Worm (Caenorhabditis elegans) whole organism, young adult: Measurements from ENCODE around the gene F09C8.1.

Experiments used
- B0035.1 ChIP-seq: sonication (generic microtip); optimal IDR thresholded peaks from 2 replicates; lab custom pipeline; 2016; ENCODE audit warnings: missing genetic modification characterization, mild to moderate bottlenecking, missing compliant biosample characterization, missing genotype, missing genetic modification reagents
- C06A6.2 ChIP-seq: fragments of 200-800 bp; sonication (Bioruptor generic); conservative IDR thresholded peaks from 2 replicates; pipeline ENCODE4 v1.3.6; 2022; ENCODE audit warnings: missing genetic modification characterization, missing compliant biosample characterization
- D2030.7 ChIP-seq: fragments of 200-800 bp; sonication (Bioruptor generic); IDR thresholded peaks from 2 replicates; pipeline ENCODE4 v1.3.6; 2022; ENCODE audit warnings: missing genetic modification reagents, missing genetic modification characterization, missing compliant biosample characterization
- F10E7.11 ChIP-seq: sonication (generic microtip); optimal IDR thresholded peaks from 2 replicates; lab custom pipeline; 2017; ENCODE audit warnings: mild to moderate bottlenecking, missing genetic modification characterization, moderate library complexity, missing compliant biosample characterization
- F39B2.1 ChIP-seq: fragments of 200-800 bp; sonication (Bioruptor generic); IDR thresholded peaks from 2 replicates; pipeline ENCODE4 v1.3.6; 2022; ENCODE audit warnings: missing genetic modification reagents, missing genetic modification characterization, missing compliant biosample characterization
- F49E8.2 ChIP-seq: sonication (generic microtip); optimal IDR thresholded peaks from 3 replicates; lab custom pipeline; 2017; ENCODE audit warnings: missing genetic modification characterization, mild to moderate bottlenecking, missing compliant biosample characterization, antibody characterized with exemption, moderate library complexity; ENCODE audit not compliant: insufficient read depth
- F52B5.7 ChIP-seq: sonication (generic microtip); optimal IDR thresholded peaks from 2 replicates; lab custom pipeline; 2016; ENCODE audit warnings: mild to moderate bottlenecking, missing genetic modification characterization, missing compliant biosample characterization
- Y56A3A.18 ChIP-seq: fragments of 200-800 bp; sonication (Bioruptor generic); IDR thresholded peaks from 2 replicates; pipeline ENCODE4 v1.3.6; 2022; ENCODE audit warnings: missing genetic modification reagents, missing genetic modification characterization, missing compliant biosample characterization
- ZK185.1 ChIP-seq: sonication (generic microtip); optimal IDR thresholded peaks from 2 replicates; lab custom pipeline; 2016; ENCODE audit warnings: mild to moderate bottlenecking, missing genetic modification characterization, missing compliant biosample characterization; ENCODE audit not compliant: poor library complexity, severe bottlenecking
- ama-1 ChIP-seq, 3 experiments: fragments of 150-350 bp in 1 of 3; sonication (generic microtip) in 2 of 3; optimal IDR thresholded peaks; 2 replicates each; lab custom pipeline; 2014 to 2018; ENCODE audit warnings: missing biosample characterization in 2 of 3, missing genetic modification characterization in 2 of 3, missing genetic modification reagents in 2 of 3
- aptf-2 ChIP-seq: fragments of 200-800 bp; sonication (Bioruptor generic); conservative IDR thresholded peaks from 2 replicates; pipeline ENCODE4 v1.3.6; 2022; ENCODE audit warnings: missing genetic modification reagents, missing genetic modification characterization, missing compliant biosample characterization
- aptf-3 ChIP-seq: fragments of 200-800 bp; sonication (Bioruptor generic); IDR thresholded peaks from 2 replicates; pipeline ENCODE4 v1.3.6; 2022; ENCODE audit warnings: missing genetic modification characterization, missing compliant biosample characterization
- bed-2 ChIP-seq: fragments of 200-800 bp; sonication (Bioruptor generic); IDR thresholded peaks from 2 replicates; pipeline ENCODE4 v1.3.6; 2022; ENCODE audit warnings: missing genetic modification reagents, missing genetic modification characterization, missing compliant biosample characterization
- ceh-58 ChIP-seq: fragments of 200-800 bp; sonication (Bioruptor generic); IDR thresholded peaks from 2 replicates; pipeline ENCODE4 v1.3.6; 2022; ENCODE audit warnings: missing genetic modification characterization, missing compliant biosample characterization
- chd-7 ChIP-seq: sonication (generic microtip); optimal IDR thresholded peaks from 2 replicates; lab custom pipeline; 2016; ENCODE audit warnings: mild to moderate bottlenecking, missing genetic modification characterization, moderate library complexity, missing compliant biosample characterization
- die-1 ChIP-seq: sonication (generic microtip); optimal IDR thresholded peaks from 2 replicates; lab custom pipeline; 2016; ENCODE audit warnings: missing genotype, mild to moderate bottlenecking, missing genetic modification characterization, missing compliant biosample characterization
- dox-1 ChIP-seq: fragments of 200-800 bp; sonication (Bioruptor generic); IDR thresholded peaks from 2 replicates; pipeline ENCODE4 v1.3.6; 2022; ENCODE audit warnings: missing genetic modification reagents, missing genetic modification characterization, missing compliant biosample characterization
- dpff-1 ChIP-seq: sonication (generic microtip); optimal IDR thresholded peaks from 2 replicates; lab custom pipeline; 2017; ENCODE audit warnings: mild to moderate bottlenecking, missing genetic modification characterization, missing compliant biosample characterization
- egl-18 ChIP-seq: fragments of 200-800 bp; sonication (Bioruptor generic); IDR thresholded peaks from 2 replicates; pipeline ENCODE4 v1.3.6; 2022; ENCODE audit warnings: missing genetic modification reagents, missing genetic modification characterization, missing compliant biosample characterization
- egl-44 ChIP-seq: fragments of 200-800 bp; sonication (Bioruptor generic); IDR thresholded peaks from 2 replicates; pipeline ENCODE4 v1.3.6; 2022; ENCODE audit warnings: missing genetic modification reagents, missing genetic modification characterization, missing compliant biosample characterization
- egrh-3 ChIP-seq: fragments of 200-800 bp; sonication (Bioruptor generic); IDR thresholded peaks from 2 replicates; pipeline ENCODE4 v1.3.6; 2022; ENCODE audit warnings: missing genetic modification reagents, missing genetic modification characterization, missing compliant biosample characterization
- gei-17 ChIP-seq: fragments of 200-800 bp; sonication (Bioruptor generic); optimal IDR thresholded peaks from 2 replicates; lab custom pipeline; 2018; ENCODE audit warnings: mild to moderate bottlenecking, missing genetic modification characterization, missing compliant biosample characterization
- hlh-12 ChIP-seq: sonication (generic microtip); optimal IDR thresholded peaks from 2 replicates; lab custom pipeline; 2016; ENCODE audit warnings: missing genetic modification characterization, missing compliant biosample characterization
- hrde-1 ChIP-seq: sonication (generic microtip); optimal IDR thresholded peaks from 2 replicates; lab custom pipeline; 2016; ENCODE audit warnings: missing genetic modification characterization, mild to moderate bottlenecking, missing compliant biosample characterization, moderate library complexity, missing genotype, missing genetic modification reagents, borderline replicate concordance
- lag-1 ChIP-seq: fragments of 200-800 bp; sonication (Bioruptor generic); IDR thresholded peaks from 2 replicates; pipeline ENCODE4 v1.3.6; 2022; ENCODE audit warnings: missing genetic modification reagents, missing genetic modification characterization, missing compliant biosample characterization
- let-526 ChIP-seq: fragments of 200-800 bp; sonication (Bioruptor generic); IDR thresholded peaks from 2 replicates; pipeline ENCODE4 v1.3.6; 2022; ENCODE audit warnings: missing genetic modification reagents, missing genetic modification characterization, missing compliant biosample characterization
- lin-35 ChIP-seq, 3 experiments: fragments of 150-350 bp in 2 of 3; sonication (generic microtip) in 1 of 3; optimal IDR thresholded peaks; 2 replicates each; lab custom pipeline; 2014 to 2018; ENCODE audit warnings: missing biosample characterization in 3 of 3, missing genetic modification characterization in 3 of 3, missing genetic modification reagents in 3 of 3
- lin-40 ChIP-seq: sonication (generic microtip); optimal IDR thresholded peaks from 2 replicates; lab custom pipeline; 2016; ENCODE audit warnings: missing genetic modification characterization, mild to moderate bottlenecking, missing compliant biosample characterization, missing genotype, missing genetic modification reagents
- lin-54 ChIP-seq: fragments of 200-800 bp; sonication (Bioruptor generic); optimal IDR thresholded peaks from 2 replicates; lab custom pipeline; 2018; ENCODE audit warnings: mild to moderate bottlenecking, missing genetic modification characterization, missing compliant biosample characterization
- lsy-27 ChIP-seq: sonication (generic microtip); optimal IDR thresholded peaks from 2 replicates; lab custom pipeline; 2017; ENCODE audit warnings: missing genetic modification characterization, mild to moderate bottlenecking, missing compliant biosample characterization, antibody characterized with exemption, missing genotype, borderline replicate concordance; ENCODE audit not compliant: insufficient read depth
- mes-4 ChIP-seq: sonication (generic microtip); optimal IDR thresholded peaks from 2 replicates; lab custom pipeline; 2016; ENCODE audit warnings: missing genotype, missing genetic modification characterization, missing compliant biosample characterization
- nfyb-1 ChIP-seq: fragments of 200-800 bp; sonication (Bioruptor generic); IDR thresholded peaks from 2 replicates; pipeline ENCODE4 v1.3.6; 2022; ENCODE audit warnings: missing genetic modification reagents, missing genetic modification characterization, missing compliant biosample characterization
- nhr-179 ChIP-seq: sonication (generic microtip); optimal IDR thresholded peaks from 2 replicates; lab custom pipeline; 2016; ENCODE audit warnings: mild to moderate bottlenecking, missing genetic modification characterization, missing compliant biosample characterization
- nhr-80 ChIP-seq: sonication (generic microtip); optimal IDR thresholded peaks from 2 replicates; lab custom pipeline; 2016; ENCODE audit warnings: missing genetic modification characterization, missing compliant biosample characterization
- pha-4 ChIP-seq: fragments of 150-350 bp; sonication (generic microtip); optimal IDR thresholded peaks from 2 replicates; lab custom pipeline; 2014; ENCODE audit warnings: missing biosample characterization, missing genetic modification reagents, missing genetic modification characterization
- rec-8 ChIP-seq, 2 experiments: sonication (generic microtip); optimal IDR thresholded peaks; 2 replicates each; lab custom pipeline; 2016; ENCODE audit warnings: mild to moderate bottlenecking in 2 of 2, missing genetic modification characterization in 2 of 2, missing genetic modification reagents in 2 of 2, missing genotype in 2 of 2, missing biosample characterization in 1 of 2, missing compliant biosample characterization in 1 of 2, moderate library complexity in 1 of 2
- rpc-1 ChIP-seq, 2 experiments: fragments of 150-350 bp in 1 of 2; sonication (generic microtip) in 1 of 2; optimal IDR thresholded peaks; 2 replicates each; lab custom pipeline; 2014 to 2018; ENCODE audit warnings: missing biosample characterization in 1 of 2, missing genetic modification characterization in 1 of 2, missing genetic modification reagents in 1 of 2, missing genotype in 1 of 2
- sdz-38 ChIP-seq: sonication (generic microtip); optimal IDR thresholded peaks from 2 replicates; lab custom pipeline; 2016; ENCODE audit warnings: missing genotype, missing genetic modification characterization, missing compliant biosample characterization
- sea-2 ChIP-seq: fragments of 200-800 bp; sonication (Bioruptor generic); IDR thresholded peaks from 2 replicates; pipeline ENCODE4 v1.3.6; 2022; ENCODE audit warnings: missing genetic modification characterization, missing compliant biosample characterization
- snpc-1.1 ChIP-seq: sonication (generic microtip); optimal IDR thresholded peaks from 2 replicates; lab custom pipeline; 2017; ENCODE audit warnings: missing genetic modification characterization, mild to moderate bottlenecking, missing compliant biosample characterization, antibody characterized with exemption, moderate library complexity, missing genotype, missing genetic modification reagents; ENCODE audit not compliant: insufficient read depth
- snpc-4 ChIP-seq, 5 experiments: fragments of 150-350 bp in 1 of 5; sonication (generic microtip) in 4 of 5; optimal IDR thresholded peaks; 2 replicates each; lab custom pipeline; 2014 to 2018; ENCODE audit warnings: missing genetic modification characterization in 5 of 5, missing biosample characterization in 3 of 5, antibody characterized with exemption in 2 of 5, mild to moderate bottlenecking in 2 of 5, missing compliant biosample characterization in 2 of 5, missing genotype in 2 of 5, moderate library complexity in 2 of 5, missing genetic modification reagents in 1 of 5
- tbx-9 ChIP-seq: sonication (generic microtip); optimal IDR thresholded peaks from 2 replicates; lab custom pipeline; 2016; ENCODE audit warnings: borderline replicate concordance, missing genetic modification characterization, inconsistent platforms, missing compliant biosample characterization
- tlf-1 ChIP-seq: fragments of 200-800 bp; sonication (Bioruptor generic); optimal IDR thresholded peaks from 2 replicates; lab custom pipeline; 2018; ENCODE audit warnings: mild to moderate bottlenecking, missing genetic modification characterization, missing compliant biosample characterization
- zfh-2 ChIP-seq: fragments of 200-800 bp; sonication (Bioruptor generic); conservative IDR thresholded peaks from 2 replicates; pipeline ENCODE4 v1.3.6; 2022; ENCODE audit warnings: missing genetic modification reagents, missing genetic modification characterization, missing compliant biosample characterization
- ztf-26 ChIP-seq: sonication (generic microtip); optimal IDR thresholded peaks from 2 replicates; lab custom pipeline; 2017; ENCODE audit warnings: missing genetic modification characterization, missing compliant biosample characterization

The F09C8.1 gene

DNA sequence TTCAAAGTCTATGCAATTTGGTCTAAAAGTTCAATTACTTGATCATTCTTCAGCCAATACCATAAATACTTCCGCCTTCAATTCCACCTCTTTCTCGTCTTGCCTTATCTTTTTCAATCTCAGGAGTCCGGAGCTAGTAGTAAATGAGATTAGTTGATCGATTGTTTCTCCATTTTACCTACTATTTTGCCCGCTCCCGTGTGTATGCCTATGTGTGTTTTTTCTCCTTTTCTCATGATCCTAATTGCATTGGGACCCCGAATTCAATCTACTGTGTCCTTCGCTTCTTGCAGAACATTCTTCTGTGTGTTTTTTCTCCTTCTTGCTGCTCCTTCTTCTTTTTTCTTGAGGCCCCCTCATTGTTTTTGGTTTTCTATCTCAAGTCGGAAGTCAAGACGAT lies 47.0 kb downstream of the F09C8.1 start:
- TF ChIP-seq lsy-27 (tag; lab: Kevin White, UChicago) (no peak), lin-35 (GFP tag; optimal IDR thresholded peaks at IDR 0.05; lab: Kevin White, UChicago) (no peak), sdz-38 (tag; lab: Kevin White, UChicago) (no peak), rec-8 (tag; optimal IDR thresholded peaks at IDR 0.05; lab: Kevin White, UChicago) (no peak), ZK185.1 (no peak), snpc-1.1 (tag; lab: Kevin White, UChicago) (no peak), hrde-1 (tag; lab: Kevin White, UChicago) (no peak), F49E8.2 (tag; lab: Kevin White, UChicago) (no peak), aptf-2 (GFP tag; lab: Robert Waterston, UW) (no peak), snpc-4 (GFP tag; optimal IDR thresholded peaks at IDR 0.05; lab: Kevin White, UChicago) (no peak), snpc-4 (tag; optimal IDR thresholded peaks at IDR 0.05; lab: Kevin White, UChicago) (no peak), egl-18 (GFP tag; lab: Robert Waterston, UW) (no peak), egrh-3 (GFP tag; lab: Robert Waterston, UW) (no peak), Y56A3A.18 (GFP tag; lab: Robert Waterston, UW) (no peak), dpff-1 (tag; lab: Kevin White, UChicago) (no peak), lin-40 (tag; lab: Kevin White, UChicago) (no peak), pha-4 (tag; lab: Kevin White, UChicago) (no peak), ztf-26 (tag; lab: Kevin White, UChicago) (no peak)

- TF ChIP-seq nfyb-1: no peak
- no peak for TF ChIP-seq ceh-58 (GFP tag; lab: Robert Waterston, UW)
- no peak for TF ChIP-seq ZK185.1
- TF ChIP-seq rpc-1 (optimal IDR thresholded peaks at IDR 0.05; lab: Kevin White, UChicago): no peak
- no peak for TF ChIP-seq rpc-1 (tag; optimal IDR thresholded peaks at IDR 0.05; lab: Kevin White, UChicago)
- no peak for TF ChIP-seq nhr-80 (tag; lab: Kevin White, UChicago)
- no peak for TF ChIP-seq F52B5.7 (tag; lab: Kevin White, UChicago)
- TF ChIP-seq sea-2: no peak
- TF ChIP-seq ama-1 (optimal IDR thresholded peaks at IDR 0.05; lab: Kevin White, UChicago): no peak
- no peak for TF ChIP-seq ama-1 (GFP tag; optimal IDR thresholded peaks at IDR 0.05; lab: Kevin White, UChicago)
- TF ChIP-seq bed-2 (GFP tag; lab: Robert Waterston, UW): no peak
- TF ChIP-seq D2030.7: no peak
- no peak for TF ChIP-seq mes-4 (tag; lab: Kevin White, UChicago)
- no peak for TF ChIP-seq hlh-12 (tag; lab: Kevin White, UChicago)
- TF ChIP-seq tlf-1 (GFP tag; lab: Kevin White, UChicago): no peak
- TF ChIP-seq F10E7.11 (tag; lab: Kevin White, UChicago): no peak
- no peak for TF ChIP-seq lin-54 (GFP tag; lab: Kevin White, UChicago)
- TF ChIP-seq let-526 (GFP tag; lab: Robert Waterston, UW): no peak
- no peak for TF ChIP-seq tbx-9 (tag; lab: Kevin White, UChicago)
These were observed 49.3 kb downstream of the F09C8.1 start for ce11 chrX:16113996-16114395.

DNA sequence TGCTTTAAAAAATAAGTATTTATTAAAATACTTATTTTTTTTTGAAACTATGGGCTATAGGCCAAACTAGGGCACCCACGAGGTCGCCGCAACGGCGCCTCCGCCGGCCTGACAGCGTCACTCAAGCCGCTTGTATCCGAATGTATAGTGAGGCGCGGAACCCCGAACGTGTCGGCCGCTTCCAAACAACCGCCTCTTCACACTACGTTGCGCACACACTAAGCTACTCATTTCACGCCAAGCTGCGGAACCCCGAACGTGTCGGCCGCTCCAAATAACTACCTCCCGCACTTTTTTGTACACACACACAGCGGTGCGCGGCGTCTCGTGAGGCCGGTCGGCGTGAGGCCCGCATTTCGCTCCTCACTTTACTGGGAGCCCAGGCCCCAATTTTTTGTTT lies 50.4 kb downstream of the F09C8.1 start:
- TF ChIP-seq F10E7.11 (tag; lab: Kevin White, UChicago) (no peak), aptf-3 (no peak), nhr-179 (tag; lab: Kevin White, UChicago) (no peak), dox-1 (GFP tag; lab: Robert Waterston, UW) (0 out of 2 replicates have a peak, but pooled peaks have one; percentile 16), gei-17 (GFP tag; lab: Kevin White, UChicago) (no peak), C06A6.2 (GFP tag; lab: Robert Waterston, UW) (no peak), zfh-2 (peak; percentile 70), die-1 (tag; lab: Kevin White, UChicago) (no peak), B0035.1 (tag; lab: Kevin White, UChicago) (no peak), lag-1 (GFP tag; lab: Robert Waterston, UW) (no peak), bed-2 (GFP tag; lab: Robert Waterston, UW) (0 out of 2 replicates have a peak, but pooled peaks have one; percentile 17), chd-7 (tag; lab: Kevin White, UChicago) (no peak), F39B2.1 (GFP tag; lab: Robert Waterston, UW) (no peak), ZK185.1 (no peak), egl-44 (GFP tag; lab: Robert Waterston, UW) (no peak)
